Fruit fly (Drosophila melanogaster) whole organism, wandering third instar larva: ENCODE data around the gene CG14052.

Source experiments
- Mio ChIP-seq: sonication (Bioruptor generic); optimal IDR thresholded peaks from 2 replicates; lab custom pipeline; 2016; ENCODE audit warnings: missing biosample characterization, missing genetic modification characterization
- ey ChIP-seq: fragments of 200-800 bp; sonication (Bioruptor generic); optimal IDR thresholded peaks from 2 replicates; lab custom pipeline; 2016; ENCODE audit warnings: missing biosample characterization, missing genetic modification characterization
- fru ChIP-seq: fragments of 200-800 bp; sonication (Bioruptor generic); optimal IDR thresholded peaks from 3 replicates; lab custom pipeline; 2016; ENCODE audit warnings: missing biosample characterization, mild to moderate bottlenecking, missing genetic modification characterization
- pan ChIP-seq: fragments of >200 bp; optimal IDR thresholded peaks from 2 replicates; lab custom pipeline; 2017

DNA sequence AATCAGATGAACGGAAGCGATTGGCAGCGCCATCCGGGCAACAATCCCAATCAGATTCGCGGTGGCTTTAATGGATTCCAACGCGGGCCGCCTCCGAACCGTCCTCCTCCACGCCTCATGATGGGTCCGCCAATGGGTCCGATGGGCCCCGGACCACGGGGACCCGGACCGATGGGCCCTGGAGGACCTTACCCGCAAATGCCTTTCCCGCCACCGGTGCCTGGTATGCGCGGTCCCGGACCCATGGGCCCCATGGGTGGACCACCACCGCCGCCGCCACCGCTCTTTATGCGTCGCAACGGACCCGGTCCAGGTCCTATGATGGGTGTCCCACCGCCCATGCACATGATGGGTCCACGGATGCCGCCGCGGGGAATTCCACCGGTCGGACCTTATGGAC lies 19.3 kb downstream of the CG14052 start:
- TF ChIP-seq ey (GFP tag; lab: Kevin White, UChicago) (no peak), fru (no peak), Mio (no peak), pan (lab: Kevin White, UChicago) (no peak)
